Fruit fly (Drosophila melanogaster): Measurements from ENCODE around the gene CG32816.

- TF ChIP-seq CG8478 (optimal IDR thresholded peaks at IDR 0.05), result no peak
- no peak for TF ChIP-seq CTCF (optimal IDR thresholded peaks at IDR 0.05)
Measured at dm6 chrX:266978-267439, 203.5 kb downstream of the CG32816 start, which contains the start of gene CG13376.
